Fruit fly (Drosophila melanogaster): ENCODE results near the gene capt.

capt gene

DNA sequence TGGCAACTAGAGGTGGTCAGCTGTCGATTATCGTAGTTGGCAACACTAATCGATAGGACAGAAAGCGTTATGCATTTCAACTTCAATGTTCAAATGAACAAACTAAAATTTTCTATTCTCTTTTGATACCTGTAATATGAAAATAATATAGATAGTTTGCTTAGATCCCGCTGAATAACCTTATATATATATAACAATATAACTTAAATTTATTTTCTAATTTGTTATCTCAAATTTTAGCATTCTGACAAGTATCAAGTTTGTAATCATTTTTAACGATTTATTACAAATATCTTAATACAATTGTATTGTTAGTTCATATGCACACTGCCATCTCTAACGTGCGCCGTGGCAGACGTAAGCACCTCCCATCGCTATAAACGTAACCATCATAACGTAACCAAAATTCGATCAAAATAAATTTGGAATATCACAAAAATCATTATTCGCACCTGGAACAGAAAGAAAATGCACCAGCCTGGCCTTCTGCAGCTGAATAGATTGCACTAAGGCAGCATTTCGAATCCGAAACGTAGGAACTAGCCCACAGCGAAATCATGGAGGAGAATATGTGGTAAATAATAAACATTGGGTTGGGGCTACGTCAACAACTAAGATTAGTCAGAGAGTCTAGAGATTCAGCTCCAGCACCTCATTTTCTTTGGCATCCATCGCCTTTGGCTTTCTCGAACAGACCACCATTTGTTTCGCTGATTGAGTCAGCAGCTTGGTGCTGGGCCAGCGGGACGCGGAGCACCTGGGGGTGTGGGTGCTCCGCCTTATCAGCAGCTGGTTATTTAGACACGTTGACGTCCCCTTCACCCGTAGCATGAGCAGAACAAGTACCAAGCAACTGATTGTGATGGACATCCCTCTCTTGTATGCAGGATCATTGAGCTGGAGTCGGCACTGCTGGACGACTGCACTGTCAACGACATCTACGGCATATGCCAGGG is 28.9 kb downstream of the capt start, which contains the start of the genes Pino and TBC1D23 (continued):
- no peak for TF ChIP-seq Bdp1 (GFP tag; optimal IDR thresholded peaks at IDR 0.05)
- peak; percentile 63 for TF ChIP-seq fd96Cb (tag; optimal IDR thresholded peaks at IDR 0.05)
- TF ChIP-seq pum (GFP tag; optimal IDR thresholded peaks at IDR 0.05): peak; percentile 9
- TF ChIP-seq Ptx1 (GFP tag; IDR thresholded peaks at IDR 0.05): peak; percentile 84
- TF ChIP-seq ssp (GFP tag; IDR thresholded peaks at IDR 0.05): peak; percentile 54
- peak; percentile 51 for TF ChIP-seq CG13624 (GFP tag; optimal IDR thresholded peaks at IDR 0.05)
- no peak for TF ChIP-seq Sry-β (GFP tag; optimal IDR thresholded peaks at IDR 0.05)
- 0 out of 2 replicates have a peak, but pooled peaks have one; percentile 41 for TF ChIP-seq Atf6 (GFP tag; IDR thresholded peaks at IDR 0.05)
- no peak for TF ChIP-seq CG7987 (GFP tag; optimal IDR thresholded peaks at IDR 0.05)
- no peak for TF ChIP-seq CG12236 (GFP tag; optimal IDR thresholded peaks at IDR 0.05)
- TF ChIP-seq CG7372 (GFP tag; IDR thresholded peaks at IDR 0.05): peak; percentile 61; the same call in 1 of the 2 replicates
- peak; percentile 72 for TF ChIP-seq CG12155 (GFP tag; optimal IDR thresholded peaks at IDR 0.05)
- peak; percentile 72; the same call in 1 of the 3 replicates for TF ChIP-seq ken (GFP tag; IDR thresholded peaks at IDR 0.05)
- TF ChIP-seq Side (GFP tag; optimal IDR thresholded peaks at IDR 0.05): no peak
- no peak for TF ChIP-seq Spps (tag; optimal IDR thresholded peaks at IDR 0.05)
- TF ChIP-seq CG2678 (tag; optimal IDR thresholded peaks at IDR 0.05): peak; percentile 78
- no peak for TF ChIP-seq dm (GFP tag; optimal IDR thresholded peaks at IDR 0.05)
- TF ChIP-seq PHDP (tag; optimal IDR thresholded peaks at IDR 0.05): peak; percentile 71
- TF ChIP-seq CG9932 (GFP tag; IDR thresholded peaks at IDR 0.05): peak; percentile 87
- no peak for TF ChIP-seq CG8290 (GFP tag; optimal IDR thresholded peaks at IDR 0.05)
- peak in 1 of 2 experiments; percentile 58 for TF ChIP-seq CG8290 (tag; optimal IDR thresholded peaks at IDR 0.05)
- TF ChIP-seq CG14710 (tag; optimal IDR thresholded peaks at IDR 0.05): peak; percentile 76
- TF ChIP-seq pan (optimal IDR thresholded peaks at IDR 0.05): no peak
- peak in 1 of 2 experiments; percentile 77 for TF ChIP-seq pan (GFP tag; optimal IDR thresholded peaks at IDR 0.05 in 1 of 2, IDR thresholded peaks at IDR 0.05 in 1 of 2)
- peak; percentile 33 for TF ChIP-seq Oli (tag; optimal IDR thresholded peaks at IDR 0.05)
- no peak for TF ChIP-seq Lim3 (GFP tag; IDR thresholded peaks at IDR 0.05)
- peak; percentile 88 for TF ChIP-seq CoRest (tag; optimal IDR thresholded peaks at IDR 0.05)
- TF ChIP-seq Hr51 (GFP tag; optimal IDR thresholded peaks at IDR 0.05): peak; percentile 54 to 75
- TF ChIP-seq CG13424 (tag; optimal IDR thresholded peaks at IDR 0.05): peak; percentile 84
- TF ChIP-seq slbo (GFP tag; IDR thresholded peaks at IDR 0.05): peak; percentile 86
- peak; percentile 93 for TF ChIP-seq MESR4 (GFP tag; optimal IDR thresholded peaks at IDR 0.05)
- no peak for TF ChIP-seq CG6813 (GFP tag; optimal IDR thresholded peaks at IDR 0.05)
- TF ChIP-seq sug (tag; optimal IDR thresholded peaks at IDR 0.05): peak; percentile 83
- TF ChIP-seq CG7839 (tag; optimal IDR thresholded peaks at IDR 0.05): peak; percentile 79
- TF ChIP-seq Sox102F (GFP tag; optimal IDR thresholded peaks at IDR 0.05): peak; percentile 72
- peak; percentile 24 for TF ChIP-seq Deaf1 (tag; optimal IDR thresholded peaks at IDR 0.05)
- peak; percentile 63 for TF ChIP-seq CG12769 (tag; optimal IDR thresholded peaks at IDR 0.05)
- no peak for TF ChIP-seq p53 (GFP tag; optimal IDR thresholded peaks at IDR 0.05)
- no peak for TF ChIP-seq prd (optimal IDR thresholded peaks at IDR 0.05)
- peak; percentile 85 for TF ChIP-seq prd (GFP tag; IDR thresholded peaks at IDR 0.05)
- TF ChIP-seq CG13287 (GFP tag; IDR thresholded peaks at IDR 0.05; ENCODE audit: partially characterized antibody): peak; percentile 76
- TF ChIP-seq Rfx (GFP tag; IDR thresholded peaks at IDR 0.05): peak; percentile 85
- peak; percentile 78 for TF ChIP-seq al (GFP tag; IDR thresholded peaks at IDR 0.05)
- no peak for TF ChIP-seq CHES-1-like (GFP tag; optimal IDR thresholded peaks at IDR 0.05)
- peak; percentile 25 for TF ChIP-seq pnt (GFP tag; optimal IDR thresholded peaks at IDR 0.05)
- peak; percentile 80 for TF ChIP-seq CG8924 (tag; optimal IDR thresholded peaks at IDR 0.05)
- TF ChIP-seq CG1602 (GFP tag; optimal IDR thresholded peaks at IDR 0.05): peak; percentile 75
- TF ChIP-seq bsh (GFP tag; optimal IDR thresholded peaks at IDR 0.05): peak in 1 of 2 experiments; percentile 65
